Fruit fly (Drosophila melanogaster): ENCODE data around the gene Gr2a.

Gene Gr2a

DNA sequence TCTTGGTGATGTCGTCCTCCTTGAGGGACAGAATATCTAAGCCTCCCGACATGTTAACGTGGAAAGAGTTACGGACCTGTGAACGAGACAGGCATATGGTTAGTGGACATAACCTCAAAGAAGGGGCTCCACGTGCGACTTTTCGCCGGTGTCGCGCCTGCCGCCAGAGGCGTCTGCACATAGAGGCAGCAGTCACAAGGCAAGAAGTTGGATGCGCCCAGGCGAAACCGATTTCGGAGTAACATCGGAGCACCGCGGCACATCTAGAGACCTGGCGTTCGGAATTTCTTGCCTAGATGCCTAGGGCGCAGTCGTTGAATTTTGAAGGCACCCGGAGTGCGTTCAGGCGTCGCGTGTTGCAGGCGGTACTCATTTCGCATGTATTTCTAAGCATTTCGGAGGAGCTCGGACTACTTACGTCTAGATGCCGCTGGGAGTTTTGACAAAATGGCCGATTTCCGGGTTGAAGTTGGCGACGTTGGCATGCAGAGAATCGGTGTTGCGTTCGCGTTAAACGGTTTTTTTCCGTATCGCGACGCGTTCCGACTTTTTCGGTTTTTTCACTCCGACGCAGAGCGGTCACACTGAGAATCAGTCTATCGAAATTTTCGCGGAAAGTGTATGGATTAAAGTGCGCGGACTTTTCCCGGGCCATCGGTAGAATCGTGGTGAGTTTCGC, 30.7 kb downstream of the Gr2a start, which contains the start of the genes sta and inc (continued):
- TF ChIP-seq cyc (GFP tag; optimal IDR thresholded peaks at IDR 0.05) (peak; percentile 58), Eip78C (GFP tag) (peak; percentile 90), CG31627 (GFP tag; optimal IDR thresholded peaks at IDR 0.05) (peak; percentile 25), CG7368 (GFP tag; optimal IDR thresholded peaks at IDR 0.05) (peak; percentile 63), svp (GFP tag) (peak; percentile 65), CG1621 (tag; optimal IDR thresholded peaks at IDR 0.05) (peak; percentile 86), CG32006 (GFP tag; optimal IDR thresholded peaks at IDR 0.05) (no peak), spab (GFP tag; optimal IDR thresholded peaks at IDR 0.05) (peak; percentile 10), Ets21C (GFP tag; optimal IDR thresholded peaks at IDR 0.05) (peak; percentile 12), CG15336 (GFP tag; IDR thresholded peaks at IDR 0.05) (peak; percentile 14; the same call in 1 of the 2 replicates), CG8319 (GFP tag; optimal IDR thresholded peaks at IDR 0.05) (peak; percentile 10), Eip75B (GFP tag; optimal IDR thresholded peaks at IDR 0.05) (peak; percentile 51), CG6854 (GFP tag; optimal IDR thresholded peaks at IDR 0.05) (peak; percentile 91), dsx (GFP tag; optimal IDR thresholded peaks at IDR 0.05; ENCODE audit: poor library complexity, severe bottlenecking) (peak; percentile 38)

Measured in whole organism, prepupa.